Fruit fly (Drosophila melanogaster) whole organism, pupa: ENCODE data around the gene grass.
A peak's percentile ranks its signal among the peaks of the same experiment; 100 is the strongest.

Source experiments
- CG10348 ChIP-seq: fragments of 200-800 bp; sonication (Bioruptor generic); IDR thresholded peaks from 2 replicates; pipeline ENCODE4 v1.3.6; 2022; ENCODE audit warnings: missing biosample characterization, missing genetic modification characterization
- CG12605 ChIP-seq: fragments of 200-800 bp; sonication (Bioruptor generic); IDR thresholded peaks from 2 replicates; pipeline ENCODE4 v1.3.6; 2022; ENCODE audit warnings: missing biosample characterization, missing genetic modification characterization
- CG13204 ChIP-seq: fragments of 200-800 bp; sonication (Bioruptor generic); optimal IDR thresholded peaks from 2 replicates; lab custom pipeline; 2018; ENCODE audit warnings: missing biosample characterization, mild to moderate bottlenecking, missing genetic modification characterization, moderate library complexity
- CG14655 ChIP-seq: fragments of 200-800 bp; sonication (Bioruptor generic); optimal IDR thresholded peaks from 3 replicates; lab custom pipeline; 2017; ENCODE audit warnings: mild to moderate bottlenecking, missing biosample characterization, missing genetic modification reagents, missing genetic modification characterization
- CG15710 ChIP-seq: fragments of 200-800 bp; sonication (Bioruptor generic); optimal IDR thresholded peaks from 2 replicates; lab custom pipeline; 2018; ENCODE audit warnings: missing biosample characterization, mild to moderate bottlenecking, missing genetic modification characterization, moderate library complexity
- CG17806 ChIP-seq: fragments of 200-800 bp; sonication (Bioruptor generic); optimal IDR thresholded peaks from 2 replicates; lab custom pipeline; 2018; ENCODE audit warnings: missing biosample characterization, mild to moderate bottlenecking, missing genetic modification characterization, moderate library complexity
- CG32121 ChIP-seq: fragments of 200-800 bp; sonication (Bioruptor generic); IDR thresholded peaks from 2 replicates; pipeline ENCODE4 v1.3.6; 2022; ENCODE audit warnings: missing biosample characterization, missing genetic modification characterization
- CG34367 ChIP-seq: fragments of 200-800 bp; sonication (Bioruptor generic); optimal IDR thresholded peaks from 2 replicates; lab custom pipeline; 2018; ENCODE audit warnings: missing biosample characterization, mild to moderate bottlenecking, missing genetic modification characterization
- CG4496 ChIP-seq: fragments of 200-800 bp; sonication (Bioruptor generic); IDR thresholded peaks from 3 replicates; pipeline ENCODE4 v1.3.6; 2022; ENCODE audit warnings: missing biosample characterization, missing genetic modification characterization
- CG8159 ChIP-seq: fragments of 200-800 bp; sonication (Bioruptor generic); optimal IDR thresholded peaks from 3 replicates; lab custom pipeline; 2018; ENCODE audit warnings: missing biosample characterization, mild to moderate bottlenecking, missing genetic modification characterization, moderate library complexity
- CG8301 ChIP-seq: fragments of 200-800 bp; sonication (Bioruptor generic); optimal IDR thresholded peaks from 2 replicates; lab custom pipeline; 2018; ENCODE audit warnings: missing biosample characterization, mild to moderate bottlenecking, missing genetic modification characterization
- CG9948 ChIP-seq: fragments of 200-800 bp; sonication (Bioruptor generic); optimal IDR thresholded peaks from 2 replicates; lab custom pipeline; 2018; ENCODE audit warnings: missing biosample characterization, mild to moderate bottlenecking, missing genetic modification characterization, moderate library complexity
- D1 ChIP-seq: fragments of 200-800 bp; sonication (Bioruptor generic); optimal IDR thresholded peaks from 2 replicates; lab custom pipeline; 2018; ENCODE audit warnings: missing biosample characterization, mild to moderate bottlenecking, missing genetic modification characterization, moderate library complexity
- EcR ChIP-seq: fragments of 200-800 bp; sonication (Bioruptor generic); optimal IDR thresholded peaks from 3 replicates; lab custom pipeline; 2019; ENCODE audit warnings: missing biosample characterization, missing genetic modification characterization, mild to moderate bottlenecking, moderate library complexity, missing genetic modification reagents
- Ets98B ChIP-seq: fragments of 200-800 bp; sonication (Bioruptor generic); IDR thresholded peaks from 2 replicates; pipeline ENCODE4 v1.3.6; 2022; ENCODE audit warnings: missing biosample characterization, missing genetic modification characterization
- Pif1A ChIP-seq: fragments of 200-800 bp; sonication (Bioruptor generic); optimal IDR thresholded peaks from 3 replicates; lab custom pipeline; 2016; ENCODE audit warnings: missing biosample characterization, missing genetic modification characterization
- Pif1B ChIP-seq: fragments of 200-800 bp; sonication (Bioruptor generic); optimal IDR thresholded peaks from 3 replicates; lab custom pipeline; 2016; ENCODE audit warnings: missing biosample characterization, missing genetic modification characterization
- Snoo ChIP-seq: fragments of 200-800 bp; sonication (Bioruptor generic); optimal IDR thresholded peaks from 3 replicates; lab custom pipeline; 2017; ENCODE audit warnings: missing biosample characterization, mild to moderate bottlenecking, missing genetic modification characterization, inconsistent platforms
- fd96Ca ChIP-seq: fragments of 200-800 bp; sonication (Bioruptor generic); IDR thresholded peaks from 3 replicates; pipeline ENCODE4 v1.3.6; 2022; ENCODE audit warnings: missing biosample characterization, missing genetic modification characterization
- gl ChIP-seq: fragments of 200-800 bp; sonication (Bioruptor generic); optimal IDR thresholded peaks from 2 replicates; lab custom pipeline; 2018; ENCODE audit warnings: missing biosample characterization, mild to moderate bottlenecking, missing genetic modification characterization
- rn ChIP-seq: fragments of 200-800 bp; sonication (Bioruptor generic); IDR thresholded peaks from 2 replicates; pipeline ENCODE4 v1.3.6; 2022; ENCODE audit warnings: missing biosample characterization, missing genetic modification characterization

Gene grass

DNA sequence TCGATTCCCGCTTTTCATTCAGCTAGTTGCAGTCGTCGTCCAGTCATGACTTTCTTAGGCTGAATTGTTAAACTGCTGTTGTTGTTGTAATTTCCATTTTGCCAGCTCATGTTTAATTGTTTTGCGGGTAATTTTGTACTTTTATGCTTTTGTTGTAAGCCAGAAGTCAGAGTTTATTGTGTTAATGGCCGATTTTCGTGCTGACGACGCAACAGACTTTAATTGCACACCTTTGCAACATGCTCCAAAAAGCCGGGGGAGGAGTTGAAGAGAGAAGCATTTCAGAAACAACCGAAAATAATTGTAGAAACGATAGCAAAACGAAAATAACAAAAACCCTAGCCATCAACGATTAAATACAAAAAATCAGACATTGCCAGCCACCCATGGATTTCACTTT lies 19.0 kb upstream of the grass start:
- TF ChIP-seq Pif1B (GFP tag; lab: Kevin White, UChicago) (no peak), CG15710 (no peak)
- TF ChIP-seq, all 21 proteins: peak for 0

DNA sequence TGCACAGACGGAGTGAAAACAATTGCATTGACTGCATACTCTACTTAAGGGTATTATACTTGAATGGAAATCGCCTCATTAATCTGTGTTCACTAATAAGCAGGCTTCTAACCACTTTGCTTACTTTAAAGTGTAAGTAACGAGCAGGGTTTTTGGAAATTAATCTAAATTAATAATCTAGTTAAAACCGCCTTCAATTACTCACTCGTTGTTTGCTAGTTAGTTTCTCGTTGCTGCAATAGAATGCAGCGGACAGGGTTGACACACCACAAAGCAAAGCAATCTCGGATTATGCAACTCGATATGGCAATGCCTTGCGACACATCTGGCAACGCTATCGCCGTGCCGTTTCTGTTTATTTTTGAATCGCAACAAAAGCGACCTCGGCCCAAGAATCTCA lies 17.8 kb upstream of the grass start:
- TF ChIP-seq Snoo (tag; lab: Kevin White, UChicago), result peak; percentile 58
- 0 out of 2 replicates have a peak, but pooled peaks have one; percentile 9 for TF ChIP-seq Ets98B (GFP tag; lab: Robert Waterston, UW)
- no peak for TF ChIP-seq CG34367 (tag; lab: Kevin White, UChicago)
- TF ChIP-seq CG8301 (tag; lab: Kevin White, UChicago), result no peak
- peak; percentile 8 for TF ChIP-seq EcR (GFP tag; lab: Kevin White, UChicago)
- peak; percentile 41 for TF ChIP-seq Pif1B (GFP tag; lab: Kevin White, UChicago)
- TF ChIP-seq CG14655, result peak; percentile 43
- TF ChIP-seq CG13204 (GFP tag; lab: Kevin White, UChicago), result no peak
- TF ChIP-seq CG15710, result peak; percentile 49
- TF ChIP-seq D1, result no peak
- no peak for TF ChIP-seq gl (tag; lab: Kevin White, UChicago)
- TF ChIP-seq fd96Ca (GFP tag; lab: Robert Waterston, UW), result peak; percentile 46; the same call in 1 of the 3 replicates
- peak; percentile 66 for TF ChIP-seq Pif1A (GFP tag; lab: Kevin White, UChicago)
- peak; percentile 40; the same call in 1 of the 3 replicates for TF ChIP-seq CG4496 (GFP tag; lab: Robert Waterston, UW)
- peak; percentile 65 for TF ChIP-seq CG8159 (tag; lab: Kevin White, UChicago)
- TF ChIP-seq CG17806, result peak; percentile 4

DNA sequence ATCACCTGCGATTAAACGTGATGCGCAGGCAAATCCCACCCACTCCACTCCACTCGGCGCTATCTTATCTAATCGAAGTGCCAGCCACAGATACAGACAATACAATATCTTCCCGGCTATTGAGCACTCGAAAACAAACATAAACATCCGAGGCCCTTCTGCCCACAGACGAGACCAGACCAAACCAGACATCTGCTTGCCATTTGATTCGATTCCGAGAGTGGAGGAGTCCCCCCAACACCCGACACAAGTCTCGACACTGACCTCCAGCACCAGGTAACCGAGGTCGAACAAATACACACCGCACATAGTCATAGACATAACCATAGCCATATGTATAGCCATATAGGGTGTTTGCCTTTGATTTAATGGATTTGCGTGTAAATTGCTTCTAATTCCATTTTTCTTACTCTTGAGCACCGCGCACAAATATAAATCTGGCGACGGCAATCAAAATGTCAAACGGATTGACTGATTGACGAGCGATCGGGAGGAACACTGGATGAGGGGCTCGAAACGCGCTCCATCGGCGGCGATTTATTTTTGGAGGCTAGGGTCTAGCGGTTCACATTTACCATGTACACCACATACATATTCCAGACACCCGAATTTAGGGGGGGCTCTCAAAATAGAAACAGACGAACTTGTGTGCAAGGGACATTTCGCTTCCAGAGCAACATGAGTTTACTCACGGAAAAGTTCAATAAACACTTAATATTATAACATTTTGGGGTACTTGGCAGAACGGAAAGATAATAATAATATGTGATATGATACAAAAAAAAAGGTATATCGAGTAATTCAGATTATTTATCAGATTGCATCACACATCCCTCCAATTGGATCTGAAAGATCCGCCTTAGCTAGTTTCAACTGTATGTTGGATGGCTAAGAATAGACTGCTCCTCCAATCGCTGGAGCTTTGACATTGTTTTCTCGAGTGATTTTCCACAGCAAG lies 8.7 kb upstream of the grass start:
- TF ChIP-seq CG12605, result no peak

DNA sequence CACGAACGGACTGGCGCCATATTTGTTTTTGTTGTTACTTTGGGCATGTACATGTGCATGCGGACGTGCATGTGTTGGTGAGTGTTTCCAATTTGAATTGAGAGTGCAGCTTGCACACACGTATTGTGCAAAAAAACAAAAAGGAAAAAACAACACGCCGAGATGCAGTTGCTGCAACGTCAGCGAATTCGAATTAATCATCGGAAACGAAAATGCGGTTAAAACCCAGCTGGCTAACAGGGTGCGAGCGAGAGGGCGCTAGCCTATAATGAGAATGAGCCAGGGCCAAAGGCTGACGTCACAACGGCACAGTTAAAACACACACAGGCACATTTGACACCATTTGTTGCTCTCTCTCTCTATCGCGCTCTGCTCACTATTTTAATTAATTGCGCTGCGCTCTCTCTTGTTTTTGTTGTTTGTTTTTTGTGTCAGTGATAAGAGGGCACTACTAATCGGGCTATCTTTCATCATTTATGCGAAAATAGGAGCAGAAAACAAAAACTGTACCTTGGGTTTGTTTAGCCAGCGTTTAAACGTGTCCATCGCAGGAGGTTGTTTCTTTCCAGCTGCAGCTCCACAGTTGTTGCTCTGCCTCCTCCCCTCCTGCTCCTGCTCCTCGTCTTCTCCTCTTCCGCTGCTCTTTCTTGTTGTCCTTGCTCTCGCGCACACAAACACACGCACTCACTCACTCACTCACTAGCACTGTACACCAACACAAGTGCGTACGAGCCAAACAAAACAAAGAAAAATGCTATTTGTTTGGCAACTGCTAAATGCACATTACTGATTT lies 7.7 kb upstream of the grass start:
- TF ChIP-seq CG17806 (no peak), Pif1A (GFP tag; lab: Kevin White, UChicago) (no peak), CG8301 (tag; lab: Kevin White, UChicago) (no peak), CG14655 (peak; percentile 11), EcR (GFP tag; lab: Kevin White, UChicago) (peak; percentile 4), CG10348 (GFP tag; lab: Robert Waterston, UW) (no peak), CG13204 (GFP tag; lab: Kevin White, UChicago) (peak; percentile 26), CG12605 (no peak)

DNA sequence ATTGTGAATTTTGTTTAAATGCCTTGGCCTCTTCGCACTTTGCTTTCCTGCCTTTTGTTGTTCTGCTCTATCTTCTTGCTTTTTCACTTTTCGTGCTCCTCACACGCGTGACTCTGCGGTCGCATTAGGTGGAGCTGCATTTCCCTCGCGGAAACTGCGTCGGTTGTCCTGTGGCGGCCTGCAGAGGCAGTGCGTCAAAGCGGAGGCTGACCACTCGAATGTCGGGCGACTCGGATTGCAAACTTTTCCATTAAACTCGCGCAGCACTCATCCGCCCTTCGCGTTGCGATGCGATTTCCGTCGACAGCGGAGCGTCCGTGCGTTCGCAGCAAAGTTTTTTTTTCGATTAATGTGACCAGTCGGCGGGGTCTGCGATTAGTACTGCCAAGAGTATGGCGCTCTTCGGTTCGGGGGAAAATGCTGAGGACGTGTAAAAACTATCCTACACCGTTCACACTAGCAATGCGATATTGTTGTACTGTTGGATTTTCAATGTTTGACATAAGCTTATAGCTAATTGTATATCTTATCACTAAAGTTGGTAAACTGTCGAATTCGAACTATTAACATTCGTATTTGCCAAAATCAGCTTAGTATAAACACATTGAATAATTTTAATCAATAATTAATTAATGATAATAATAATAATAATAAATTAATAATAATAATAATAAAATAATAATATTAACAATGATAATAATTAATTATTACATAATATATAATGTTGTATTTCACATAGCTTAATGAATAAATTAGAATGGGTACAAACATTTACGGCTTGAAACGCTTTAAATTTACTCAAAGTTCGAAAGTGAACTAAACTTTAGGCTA lies 6.8 kb upstream of the grass start, which contains the start of gene CG6051:
CG6051 (minus strand) TSS at position 385 of the 831 bp plus-strand sequence.
- TF ChIP-seq EcR (GFP tag; lab: Kevin White, UChicago), result no peak
- TF ChIP-seq fd96Ca (GFP tag; lab: Robert Waterston, UW), result no peak
- TF ChIP-seq CG32121 (GFP tag; lab: Robert Waterston, UW), result no peak
- TF ChIP-seq CG8159 (tag; lab: Kevin White, UChicago), result peak; percentile 44
- TF ChIP-seq CG34367 (tag; lab: Kevin White, UChicago), result no peak
- peak; percentile 39 for TF ChIP-seq Snoo (tag; lab: Kevin White, UChicago)
- no peak for TF ChIP-seq CG10348 (GFP tag; lab: Robert Waterston, UW)
- TF ChIP-seq CG14655, result peak; percentile 6
- no peak for TF ChIP-seq CG15710
- TF ChIP-seq rn (GFP tag; lab: Robert Waterston, UW), result no peak
- no peak for TF ChIP-seq CG4496 (GFP tag; lab: Robert Waterston, UW)
- peak; percentile 6 for TF ChIP-seq CG9948 (tag; lab: Kevin White, UChicago)
- TF ChIP-seq gl (tag; lab: Kevin White, UChicago), result no peak
- no peak for TF ChIP-seq Pif1A (GFP tag; lab: Kevin White, UChicago)
- TF ChIP-seq CG13204 (GFP tag; lab: Kevin White, UChicago), result no peak
- TF ChIP-seq Pif1B (GFP tag; lab: Kevin White, UChicago), result peak; percentile 4
- TF ChIP-seq Ets98B (GFP tag; lab: Robert Waterston, UW), result no peak
- TF ChIP-seq CG17806, result peak; percentile 24
- no peak for TF ChIP-seq CG12605
- peak; percentile 24 for TF ChIP-seq CG8301 (tag; lab: Kevin White, UChicago)
- TF ChIP-seq D1, result no peak
